Worm (Caenorhabditis elegans) whole organism, L1 larva: ENCODE data around the gene paic-1.

Experiments used
- dsc-1 ChIP-seq: sonication (generic microtip); optimal IDR thresholded peaks from 2 replicates; lab custom pipeline; 2016; ENCODE audit warnings: mild to moderate bottlenecking, missing genetic modification characterization, missing compliant biosample characterization
- elt-3 ChIP-seq, 6 experiments: fragments of 150-350 bp in 1 of 6; sonication (generic microtip); optimal IDR thresholded peaks; 2 replicates each; lab custom pipeline; 2017 to 2018; ENCODE audit warnings: missing biosample characterization in 6 of 6, missing genetic modification characterization in 6 of 6, inconsistent platforms in 1 of 6
- nhr-84 ChIP-seq: sonication (generic microtip); optimal IDR thresholded peaks from 2 replicates; lab custom pipeline; 2017; ENCODE audit warnings: missing biosample characterization, missing genetic modification characterization
- skn-1 ChIP-seq: fragments of 150-350 bp; optimal IDR thresholded peaks from 2 replicates; lab custom pipeline; 2014; ENCODE audit warnings: missing biosample characterization, missing genetic modification characterization
- ztf-4 ChIP-seq: fragments of 150-350 bp; optimal IDR thresholded peaks from 2 replicates; lab custom pipeline; 2014; ENCODE audit warnings: missing biosample characterization, missing genetic modification characterization

- TF ChIP-seq ztf-4 = no peak
- no peak for TF ChIP-seq elt-3 (tag; optimal IDR thresholded peaks at IDR 0.05; lab: Kevin White, UChicago)
- no peak for TF ChIP-seq dsc-1 (tag; lab: Kevin White, UChicago)
- TF ChIP-seq skn-1 (tag; lab: Kevin White, UChicago) = no peak
- TF ChIP-seq nhr-84 (tag; lab: Kevin White, UChicago) = no peak
These were observed 33.0 kb upstream of the paic-1 start, which contains the start of gene ZK430.5 for ce11 chrII:4405358-4405757.
